Worm (Caenorhabditis elegans) whole organism, mixed stage, embryonic: ENCODE measurements around the gene kin-2.

ENCODE experiments used
- bed-3 ChIP-seq: fragments of 200-800 bp; sonication (Bioruptor generic); optimal IDR thresholded peaks from 3 replicates; lab custom pipeline; 2018; ENCODE audit warnings: mild to moderate bottlenecking, missing genetic modification characterization, moderate library complexity, missing compliant biosample characterization
- blmp-1 ChIP-seq: fragments of 150-350 bp; optimal IDR thresholded peaks from 2 replicates; lab custom pipeline; 2014; ENCODE audit warnings: missing biosample characterization, missing genetic modification characterization
- ceh-39 ChIP-seq: fragments of 150-350 bp; optimal IDR thresholded peaks from 2 replicates; lab custom pipeline; 2014; ENCODE audit warnings: missing biosample characterization, missing genetic modification characterization
- ceh-43 ChIP-seq: fragments of 200-800 bp; sonication (Bioruptor generic); optimal IDR thresholded peaks from 2 replicates; lab custom pipeline; 2018; ENCODE audit warnings: mild to moderate bottlenecking, missing genetic modification characterization, moderate library complexity, missing compliant biosample characterization
- ceh-83 ChIP-seq: fragments of 200-800 bp; sonication (Bioruptor generic); optimal IDR thresholded peaks from 2 replicates; lab custom pipeline; 2018; ENCODE audit warnings: mild to moderate bottlenecking, missing genetic modification characterization, missing compliant biosample characterization
- ces-1 ChIP-seq: fragments of 150-350 bp; optimal IDR thresholded peaks from 2 replicates; lab custom pipeline; 2014; ENCODE audit warnings: missing biosample characterization, missing genetic modification reagents, missing genetic modification characterization
- cnd-1 ChIP-seq: fragments of 200-800 bp; sonication (Bioruptor generic); optimal IDR thresholded peaks from 2 replicates; lab custom pipeline; 2018; ENCODE audit warnings: mild to moderate bottlenecking, missing genetic modification characterization, missing compliant biosample characterization
- drap-1 ChIP-seq: fragments of 200-800 bp; sonication (Bioruptor generic); optimal IDR thresholded peaks from 3 replicates; lab custom pipeline; 2018; ENCODE audit warnings: mild to moderate bottlenecking, missing genetic modification characterization, missing compliant biosample characterization
- elt-1 ChIP-seq: sonication (generic microtip); optimal IDR thresholded peaks from 2 replicates; lab custom pipeline; 2017; ENCODE audit warnings: missing genetic modification characterization, mild to moderate bottlenecking, missing compliant biosample characterization, antibody characterized with exemption, moderate library complexity, borderline replicate concordance; ENCODE audit not compliant: insufficient read depth
- elt-3 ChIP-seq: fragments of 150-350 bp; optimal IDR thresholded peaks from 2 replicates; lab custom pipeline; 2014; ENCODE audit warnings: missing biosample characterization, missing genetic modification characterization
- ham-2 ChIP-seq: fragments of 200-800 bp; sonication (Bioruptor generic); optimal IDR thresholded peaks from 2 replicates; lab custom pipeline; 2018; ENCODE audit warnings: mild to moderate bottlenecking, missing genetic modification characterization, missing compliant biosample characterization
- hlh-1 ChIP-seq: fragments of 150-350 bp; optimal IDR thresholded peaks from 2 replicates; lab custom pipeline; 2014; ENCODE audit warnings: missing biosample characterization, missing genetic modification reagents, missing genetic modification characterization
- lin-32 ChIP-seq: fragments of 200-800 bp; sonication (Bioruptor generic); optimal IDR thresholded peaks from 2 replicates; lab custom pipeline; 2018; ENCODE audit warnings: mild to moderate bottlenecking, missing genetic modification characterization, missing compliant biosample characterization
- lsy-2 ChIP-seq: fragments of 150-350 bp; optimal IDR thresholded peaks from 2 replicates; lab custom pipeline; 2014; ENCODE audit warnings: missing biosample characterization, missing genetic modification characterization
- mab-5 ChIP-seq: fragments of 150-350 bp; optimal IDR thresholded peaks from 2 replicates; lab custom pipeline; 2014; ENCODE audit warnings: missing biosample characterization, missing genetic modification characterization
- mep-1 ChIP-seq: fragments of 150-350 bp; optimal IDR thresholded peaks from 2 replicates; lab custom pipeline; 2017; ENCODE audit warnings: missing biosample characterization, missing genetic modification reagents, missing genetic modification characterization, inconsistent platforms
- nhr-12 ChIP-seq: fragments of 150-350 bp; optimal IDR thresholded peaks from 2 replicates; lab custom pipeline; 2014; ENCODE audit warnings: missing biosample characterization, missing genetic modification characterization
- nhr-2 ChIP-seq: fragments of 150-350 bp; optimal IDR thresholded peaks from 2 replicates; lab custom pipeline; 2014; ENCODE audit warnings: missing biosample characterization, missing genetic modification characterization
- nhr-237 ChIP-seq: fragments of 150-350 bp; optimal IDR thresholded peaks from 2 replicates; lab custom pipeline; 2014; ENCODE audit warnings: missing biosample characterization, missing genetic modification characterization
- pha-4 ChIP-seq: fragments of 150-350 bp; optimal IDR thresholded peaks from 2 replicates; lab custom pipeline; 2018; ENCODE audit warnings: missing biosample characterization, missing genetic modification reagents, missing genetic modification characterization
- sem-2 ChIP-seq: fragments of 200-800 bp; sonication (Bioruptor generic); optimal IDR thresholded peaks from 2 replicates; lab custom pipeline; 2018; ENCODE audit warnings: mild to moderate bottlenecking, missing genetic modification characterization, missing compliant biosample characterization
- snpc-4 ChIP-seq: fragments of 150-350 bp; optimal IDR thresholded peaks from 2 replicates; lab custom pipeline; 2014; ENCODE audit warnings: missing biosample characterization, missing genetic modification characterization
- sptf-1 ChIP-seq: sonication (generic microtip); optimal IDR thresholded peaks from 2 replicates; lab custom pipeline; 2017; ENCODE audit warnings: mild to moderate bottlenecking, missing genetic modification characterization, moderate library complexity, missing compliant biosample characterization
- tbx-8 ChIP-seq: fragments of 200-800 bp; sonication (Bioruptor generic); optimal IDR thresholded peaks from 2 replicates; lab custom pipeline; 2018; ENCODE audit warnings: mild to moderate bottlenecking, missing genetic modification characterization, moderate library complexity, missing compliant biosample characterization
- unc-120 ChIP-seq: sonication (generic microtip); optimal IDR thresholded peaks from 2 replicates; lab custom pipeline; 2017; ENCODE audit warnings: missing genetic modification characterization, missing compliant biosample characterization; ENCODE audit not compliant: poor library complexity, severe bottlenecking
- unc-39 ChIP-seq: fragments of 150-350 bp; optimal IDR thresholded peaks from 2 replicates; lab custom pipeline; 2014; ENCODE audit warnings: missing biosample characterization, missing genetic modification characterization
- zip-8 ChIP-seq: fragments of 150-350 bp; optimal IDR thresholded peaks from 2 replicates; lab custom pipeline; 2014; ENCODE audit warnings: missing biosample characterization, missing genetic modification characterization
- ztf-11 ChIP-seq: fragments of 150-350 bp; optimal IDR thresholded peaks from 2 replicates; lab custom pipeline; 2014; ENCODE audit warnings: missing biosample characterization, missing genetic modification characterization

kin-2 gene

DNA sequence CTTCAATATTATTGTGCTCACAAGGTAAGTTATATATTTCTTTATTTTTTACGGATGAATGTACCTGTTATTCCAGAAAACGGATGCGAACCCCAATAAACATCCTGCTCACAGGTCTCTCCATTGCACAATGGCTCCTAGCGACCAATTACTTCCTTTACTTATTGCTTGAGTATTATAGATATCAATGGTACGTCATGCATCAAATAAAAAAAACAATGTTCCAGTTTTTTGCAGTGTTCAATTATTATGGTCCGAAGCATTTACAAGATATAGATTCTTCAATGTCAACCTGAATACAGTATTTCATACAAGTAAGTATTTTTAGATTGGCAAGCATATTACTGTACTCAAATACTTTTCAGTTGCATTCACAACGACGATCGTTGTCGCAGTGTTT is 44.7 kb downstream of the kin-2 start:
- TF ChIP-seq nhr-237 (no peak), zip-8 (tag; lab: Kevin White, UChicago) (no peak), blmp-1 (tag; lab: Kevin White, UChicago) (no peak), nhr-12 (tag; lab: Kevin White, UChicago) (no peak), ces-1 (GFP tag; lab: Kevin White, UChicago) (no peak), sptf-1 (tag; lab: Kevin White, UChicago) (no peak), ceh-83 (GFP tag; lab: Kevin White, UChicago) (no peak), elt-3 (no peak), sem-2 (GFP tag; lab: Kevin White, UChicago) (no peak), unc-120 (no peak), tbx-8 (GFP tag; lab: Kevin White, UChicago) (no peak), bed-3 (GFP tag; lab: Kevin White, UChicago) (no peak), ham-2 (GFP tag; lab: Kevin White, UChicago) (no peak), ceh-39 (tag; lab: Kevin White, UChicago) (no peak), ceh-43 (no peak), drap-1 (GFP tag; lab: Kevin White, UChicago) (no peak), mep-1 (tag; lab: Kevin White, UChicago) (no peak), snpc-4 (tag; lab: Kevin White, UChicago) (no peak)

DNA sequence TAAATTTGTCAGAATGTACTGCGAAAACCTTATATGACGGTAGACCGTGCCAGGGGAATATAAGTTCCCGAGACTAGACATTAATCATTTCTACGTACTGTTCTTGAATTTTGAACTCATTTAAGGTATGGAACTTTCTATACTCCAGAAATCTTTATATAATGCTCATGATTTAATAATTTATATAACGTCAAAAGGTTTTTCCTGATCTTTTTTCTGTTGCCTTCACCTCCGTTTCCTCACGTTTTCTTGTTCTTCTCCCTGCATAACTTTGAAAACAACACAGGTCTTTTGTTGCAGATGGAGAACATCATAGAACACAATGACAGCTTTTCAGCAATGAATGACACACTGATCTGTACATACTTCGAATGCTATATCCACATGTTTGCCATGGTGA is 46.8 kb downstream of the kin-2 start, which contains the start of gene egl-6:
Gene egl-6 (plus strand): TSS at position 301 of the 400 bp plus-strand sequence.
- TF ChIP-seq pha-4 (tag; lab: Kevin White, UChicago) (no peak), ceh-43 (no peak), ces-1 (GFP tag; lab: Kevin White, UChicago) (no peak), mab-5 (tag; lab: Kevin White, UChicago) (no peak), elt-1 (no peak), blmp-1 (tag; lab: Kevin White, UChicago) (no peak), unc-39 (tag; lab: Kevin White, UChicago) (no peak), zip-8 (tag; lab: Kevin White, UChicago) (no peak), sptf-1 (tag; lab: Kevin White, UChicago) (no peak), sem-2 (GFP tag; lab: Kevin White, UChicago) (no peak), ztf-11 (tag; lab: Kevin White, UChicago) (no peak), ham-2 (GFP tag; lab: Kevin White, UChicago) (no peak), hlh-1 (no peak), elt-3 (no peak), nhr-237 (no peak), lin-32 (GFP tag; lab: Kevin White, UChicago) (no peak), nhr-2 (tag; lab: Kevin White, UChicago) (no peak), tbx-8 (GFP tag; lab: Kevin White, UChicago) (no peak), lsy-2 (tag; lab: Kevin White, UChicago) (no peak)

DNA sequence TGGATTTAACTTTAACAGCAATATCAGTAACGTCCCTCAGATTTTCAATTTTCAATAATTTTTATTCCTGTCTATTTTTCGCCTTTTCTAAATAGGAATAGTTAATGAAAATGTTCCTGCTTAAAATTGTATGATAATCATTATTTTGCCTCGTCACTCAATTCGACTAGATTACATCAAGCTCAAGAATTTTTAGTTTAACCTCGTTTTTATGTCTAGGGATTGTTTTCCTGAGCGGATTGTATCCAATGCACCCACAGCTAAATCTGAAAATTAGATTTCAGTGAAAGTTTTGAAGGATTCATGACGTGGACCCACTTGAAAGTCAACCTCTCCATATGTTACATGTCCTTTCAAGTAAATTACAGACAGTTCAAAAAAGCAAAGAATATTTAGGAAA is 54.0 kb downstream of the kin-2 start:
- TF ChIP-seq ceh-39 (tag; lab: Kevin White, UChicago) (no peak), snpc-4 (tag; lab: Kevin White, UChicago) (no peak), ceh-83 (GFP tag; lab: Kevin White, UChicago) (no peak), cnd-1 (tag; lab: Kevin White, UChicago) (no peak), lin-32 (GFP tag; lab: Kevin White, UChicago) (no peak)
